Fruit fly (Drosophila melanogaster) whole organism, embryonic: ENCODE results near the gene cni.
A peak's percentile ranks its signal among the peaks of the same experiment; 100 is the strongest.

Source experiments
- Abd-B ChIP-seq: fragments of 200-800 bp; sonication (Bioruptor generic); optimal IDR thresholded peaks from 2 replicates; lab custom pipeline; 2018; ENCODE audit warnings: missing biosample characterization, mild to moderate bottlenecking, missing genetic modification characterization, moderate library complexity
- Bdp1 ChIP-seq: fragments of 200-800 bp; sonication (Bioruptor generic); optimal IDR thresholded peaks from 3 replicates; lab custom pipeline; 2016; ENCODE audit warnings: missing biosample characterization, missing genetic modification characterization
- Blimp-1 ChIP-seq: fragments of 200-800 bp; sonication (Bioruptor generic); optimal IDR thresholded peaks from 3 replicates; lab custom pipeline; 2018; ENCODE audit warnings: missing biosample characterization, missing genetic modification characterization, mild to moderate bottlenecking, moderate library complexity, missing genetic modification reagents
- CG10654 ChIP-seq: fragments of 200-800 bp; sonication (Bioruptor generic); optimal IDR thresholded peaks from 2 replicates; lab custom pipeline; 2016; ENCODE audit warnings: missing biosample characterization, missing genetic modification characterization
- CG12071 ChIP-seq: fragments of 200-800 bp; sonication (Bioruptor generic); optimal IDR thresholded peaks from 3 replicates; lab custom pipeline; 2018; ENCODE audit warnings: missing biosample characterization, mild to moderate bottlenecking, missing genetic modification characterization
- CG14050 ChIP-seq: fragments of 200-800 bp; sonication (Bioruptor generic); IDR thresholded peaks from 3 replicates; pipeline ENCODE4 v1.3.6; 2022; ENCODE audit warnings: missing biosample characterization, missing genetic modification characterization
- CG15269 ChIP-seq: fragments of 200-800 bp; sonication (Bioruptor generic); optimal IDR thresholded peaks from 2 replicates; lab custom pipeline; 2018; ENCODE audit warnings: missing biosample characterization, mild to moderate bottlenecking, missing genetic modification characterization, moderate library complexity
- CG15479 ChIP-seq: fragments of 200-800 bp; sonication (Bioruptor generic); optimal IDR thresholded peaks from 3 replicates; lab custom pipeline; 2019; ENCODE audit warnings: missing biosample characterization, mild to moderate bottlenecking, missing genetic modification characterization, moderate library complexity
- CG1602 ChIP-seq: fragments of 200-800 bp; sonication (Bioruptor generic); optimal IDR thresholded peaks from 3 replicates; lab custom pipeline; 2016; ENCODE audit warnings: missing biosample characterization, missing genetic modification characterization
- CG1603 ChIP-seq: fragments of 200-800 bp; sonication (Bioruptor generic); optimal IDR thresholded peaks from 2 replicates; lab custom pipeline; 2019; ENCODE audit warnings: missing biosample characterization, mild to moderate bottlenecking, missing genetic modification characterization, moderate library complexity
- CG16813 ChIP-seq: fragments of 200-800 bp; sonication (Bioruptor generic); IDR thresholded peaks from 3 replicates; pipeline ENCODE4 v1.3.6; 2022; ENCODE audit warnings: missing biosample characterization, missing genetic modification characterization; ENCODE audit not compliant: partially characterized antibody
- CG1832 ChIP-seq: fragments of 200-800 bp; sonication (Bioruptor generic); optimal IDR thresholded peaks from 2 replicates; lab custom pipeline; 2017; ENCODE audit warnings: missing biosample characterization, mild to moderate bottlenecking, missing genetic modification characterization, inconsistent platforms
- CG3847 ChIP-seq: fragments of 200-800 bp; sonication (Bioruptor generic); IDR thresholded peaks from 2 replicates; pipeline ENCODE4 v1.3.6; 2022; ENCODE audit warnings: missing biosample characterization, missing genetic modification characterization
- CG4282 ChIP-seq: fragments of 200-800 bp; sonication (Bioruptor generic); optimal IDR thresholded peaks from 2 replicates; lab custom pipeline; 2016; ENCODE audit warnings: missing biosample characterization, missing genetic modification characterization
- CG7271 ChIP-seq: fragments of 200-800 bp; sonication (Bioruptor generic); optimal IDR thresholded peaks from 2 replicates; lab custom pipeline; 2018; ENCODE audit warnings: missing biosample characterization, mild to moderate bottlenecking, missing genetic modification characterization, moderate library complexity
- CG7839 ChIP-seq: fragments of 200-800 bp; sonication (Bioruptor generic); optimal IDR thresholded peaks from 3 replicates; lab custom pipeline; 2018; ENCODE audit warnings: missing biosample characterization, mild to moderate bottlenecking, missing genetic modification characterization, moderate library complexity
- CG7987 ChIP-seq: fragments of 200-800 bp; sonication (Bioruptor generic); optimal IDR thresholded peaks from 2 replicates; lab custom pipeline; 2018; ENCODE audit warnings: missing biosample characterization, mild to moderate bottlenecking, missing genetic modification characterization, moderate library complexity
- CG8359 ChIP-seq: fragments of 200-800 bp; sonication (Bioruptor generic); optimal IDR thresholded peaks from 2 replicates; lab custom pipeline; 2017; ENCODE audit warnings: missing biosample characterization, mild to moderate bottlenecking, missing genetic modification characterization, borderline replicate concordance
- CG9609 ChIP-seq: fragments of 200-800 bp; sonication (Bioruptor generic); optimal IDR thresholded peaks from 3 replicates; lab custom pipeline; 2016; ENCODE audit warnings: missing biosample characterization, missing genetic modification characterization
- CG9797 ChIP-seq: fragments of 200-800 bp; sonication (Bioruptor generic); optimal IDR thresholded peaks from 3 replicates; lab custom pipeline; 2018; ENCODE audit warnings: missing biosample characterization, mild to moderate bottlenecking, missing genetic modification characterization
- Chrac-16 ChIP-seq: fragments of 200-800 bp; sonication (Bioruptor generic); optimal IDR thresholded peaks from 3 replicates; lab custom pipeline; 2016; ENCODE audit warnings: missing biosample characterization, missing genetic modification characterization
- HLH4C ChIP-seq: fragments of 200-800 bp; sonication (Bioruptor generic); IDR thresholded peaks from 3 replicates; pipeline ENCODE4 v1.3.6; 2022; ENCODE audit warnings: missing biosample characterization, missing genetic modification characterization; ENCODE audit not compliant: partially characterized antibody
- Hr51 ChIP-seq, 2 experiments: fragments of 200-800 bp; sonication (Bioruptor generic); optimal IDR thresholded peaks; 2 replicates in 1 of 2; 3 replicates in 1 of 2; lab custom pipeline; 2016 to 2018; ENCODE audit warnings: missing biosample characterization in 2 of 2, missing genetic modification characterization in 2 of 2, mild to moderate bottlenecking in 1 of 2, moderate library complexity in 1 of 2
- Oaz ChIP-seq: fragments of 200-800 bp; sonication (Bioruptor generic); IDR thresholded peaks from 2 replicates; pipeline ENCODE4 v1.3.6; 2022; ENCODE audit warnings: missing biosample characterization, missing genetic modification characterization
- Rfx ChIP-seq: fragments of 200-800 bp; sonication (Bioruptor generic); IDR thresholded peaks from 2 replicates; pipeline ENCODE4 v1.3.6; 2022; ENCODE audit warnings: missing biosample characterization, missing genetic modification characterization
- Trl ChIP-seq, 3 experiments: fragments of >200 bp in 2 of 3; fragments of 200-800 bp in 1 of 3; sonication (Bioruptor generic) in 1 of 3; optimal IDR thresholded peaks; 2 replicates in 1 of 3; 3 replicates in 2 of 3; lab custom pipeline; 2016 to 2017; ENCODE audit warnings: missing biosample characterization in 1 of 3, missing genetic modification characterization in 1 of 3
- abd-A ChIP-seq: fragments of 200-800 bp; sonication (Bioruptor generic); optimal IDR thresholded peaks from 3 replicates; lab custom pipeline; 2019; ENCODE audit warnings: missing biosample characterization, mild to moderate bottlenecking, missing genetic modification characterization, moderate library complexity
- aop ChIP-seq: fragments of 200-800 bp; sonication (Bioruptor generic); IDR thresholded peaks from 2 replicates; pipeline ENCODE4 v1.3.6; 2022; ENCODE audit warnings: missing biosample characterization, missing genetic modification characterization
- bsh ChIP-seq, 2 experiments: fragments of 200-800 bp; sonication (Bioruptor generic); optimal IDR thresholded peaks; 2 replicates each; lab custom pipeline; 2017 to 2018; ENCODE audit warnings: mild to moderate bottlenecking in 2 of 2, missing biosample characterization in 2 of 2, missing genetic modification characterization in 2 of 2, moderate library complexity in 1 of 2
- btn ChIP-seq: fragments of 200-800 bp; sonication (Bioruptor generic); optimal IDR thresholded peaks from 2 replicates; lab custom pipeline; 2016; ENCODE audit warnings: missing biosample characterization, missing genetic modification characterization
- chn ChIP-seq: fragments of 200-800 bp; sonication (Bioruptor generic); optimal IDR thresholded peaks from 2 replicates; lab custom pipeline; 2016; ENCODE audit warnings: missing biosample characterization, missing genetic modification characterization
- crp ChIP-seq, 2 experiments: fragments of 200-800 bp; sonication (Bioruptor generic); optimal IDR thresholded peaks; 2 replicates in 1 of 2; 3 replicates in 1 of 2; lab custom pipeline; 2017; ENCODE audit warnings: missing biosample characterization in 2 of 2, missing genetic modification characterization in 2 of 2, mild to moderate bottlenecking in 1 of 2, moderate library complexity in 1 of 2
- dmrt11E ChIP-seq: fragments of 200-800 bp; sonication (Bioruptor generic); optimal IDR thresholded peaks from 3 replicates; lab custom pipeline; 2018; ENCODE audit warnings: missing biosample characterization, mild to moderate bottlenecking, missing genetic modification characterization, moderate library complexity
- dpn ChIP-seq, 2 experiments: fragments of 200-800 bp; sonication (Bioruptor generic); optimal IDR thresholded peaks; 3 replicates each; lab custom pipeline; 2016; ENCODE audit warnings: missing biosample characterization in 2 of 2, missing genetic modification characterization in 2 of 2
- dysf ChIP-seq: fragments of 200-800 bp; sonication (Bioruptor generic); IDR thresholded peaks from 3 replicates; pipeline ENCODE4 v1.3.6; 2022; ENCODE audit warnings: missing biosample characterization, missing genetic modification characterization
- ewg ChIP-seq: fragments of 200-800 bp; sonication (Bioruptor generic); optimal IDR thresholded peaks from 3 replicates; lab custom pipeline; 2017; ENCODE audit warnings: mild to moderate bottlenecking, missing biosample characterization, missing genetic modification reagents, missing genetic modification characterization
- eyg ChIP-seq: fragments of 200-800 bp; sonication (Bioruptor generic); optimal IDR thresholded peaks from 3 replicates; lab custom pipeline; 2016; ENCODE audit warnings: missing biosample characterization, missing genetic modification characterization
- fd102C ChIP-seq: fragments of 200-800 bp; sonication (Bioruptor generic); optimal IDR thresholded peaks from 2 replicates; lab custom pipeline; 2018; ENCODE audit warnings: missing biosample characterization, mild to moderate bottlenecking, missing genetic modification characterization, moderate library complexity
- gcm ChIP-seq: fragments of 200-800 bp; sonication (Bioruptor generic); optimal IDR thresholded peaks from 2 replicates; lab custom pipeline; 2019; ENCODE audit warnings: missing biosample characterization, mild to moderate bottlenecking, missing genetic modification characterization, moderate library complexity
- hkb ChIP-seq, 2 experiments: fragments of 200-800 bp in 1 of 2; fragments of >200 bp in 1 of 2; sonication (Bioruptor generic) in 1 of 2; IDR thresholded peaks in 1 of 2; optimal IDR thresholded peaks in 1 of 2; 2 replicates each; pipeline versions ENCODE4 v1.3.6 to Lab custom; 2017 to 2022; ENCODE audit warnings: missing biosample characterization in 1 of 2, missing genetic modification characterization in 1 of 2
- jing ChIP-seq: fragments of 200-800 bp; sonication (Bioruptor generic); optimal IDR thresholded peaks from 2 replicates; lab custom pipeline; 2018; ENCODE audit warnings: missing biosample characterization, mild to moderate bottlenecking, missing genetic modification characterization
- odd ChIP-seq: fragments of 200-800 bp; sonication (Bioruptor generic); optimal IDR thresholded peaks from 2 replicates; lab custom pipeline; 2017; ENCODE audit warnings: missing biosample characterization, mild to moderate bottlenecking, missing genetic modification characterization
- pan ChIP-seq, 4 experiments: fragments of >200 bp in 3 of 4; fragments of 200-800 bp in 1 of 4; sonication (Bioruptor generic) in 1 of 4; optimal IDR thresholded peaks in 3 of 4; IDR thresholded peaks in 1 of 4; 2 replicates each; pipeline versions ENCODE4 v1.3.6 to Lab custom; 2017 to 2022; ENCODE audit warnings: missing biosample characterization in 2 of 4, missing genetic modification characterization in 2 of 4, mixed read lengths in 1 of 4
- sd ChIP-seq: fragments of 200-800 bp; sonication (Bioruptor generic); optimal IDR thresholded peaks from 3 replicates; lab custom pipeline; 2018; ENCODE audit warnings: missing biosample characterization, mild to moderate bottlenecking, missing genetic modification characterization, moderate library complexity
- sob ChIP-seq: fragments of 200-800 bp; sonication (Bioruptor generic); IDR thresholded peaks from 2 replicates; pipeline ENCODE4 v1.3.6; 2022; ENCODE audit warnings: missing biosample characterization, missing genetic modification characterization
- ssp ChIP-seq: fragments of 200-800 bp; sonication (Bioruptor generic); IDR thresholded peaks from 2 replicates; pipeline ENCODE4 v1.3.6; 2022; ENCODE audit warnings: missing biosample characterization, missing genetic modification characterization
- stwl ChIP-seq: fragments of 200-800 bp; sonication (Bioruptor generic); optimal IDR thresholded peaks from 3 replicates; lab custom pipeline; 2018; ENCODE audit warnings: missing biosample characterization, mild to moderate bottlenecking, missing genetic modification characterization, moderate library complexity
- z ChIP-seq: fragments of 200-800 bp; sonication (Bioruptor generic); IDR thresholded peaks from 3 replicates; pipeline ENCODE4 v1.3.6; 2022; ENCODE audit warnings: missing biosample characterization, missing genetic modification characterization

Gene cni

dm6 chr2L:16302773-16303279 lies 7.7 kb downstream of the cni start, which contains the start of gene GMF (continued):
- TF ChIP-seq CG1602 (GFP tag; lab: Kevin White, UChicago) (peak; percentile 23), CG7271 (peak; percentile 58), Blimp-1 (no peak), CG1832 (GFP tag; lab: Kevin White, UChicago) (no peak), CG10654 (no peak), CG9609 (GFP tag; lab: Kevin White, UChicago) (no peak), eyg (no peak), Oaz (GFP tag; lab: Robert Waterston, UW) (no peak), Hr51 (GFP tag; optimal IDR thresholded peaks at IDR 0.05; lab: Kevin White, UChicago) (no peak), sob (no peak), jing (GFP tag; lab: Kevin White, UChicago) (no peak), abd-A (no peak), bsh (GFP tag; optimal IDR thresholded peaks at IDR 0.05; lab: Kevin White, UChicago) (peak in 1 of 2 experiments; percentile 40), CG7839 (no peak), stwl (tag; lab: Kevin White, UChicago) (peak; percentile 76), gcm (peak; percentile 1), dysf (GFP tag; lab: Robert Waterston, UW) (no peak), CG15269 (tag; lab: Kevin White, UChicago) (no peak), Chrac-16 (GFP tag; lab: Kevin White, UChicago) (peak; percentile 42), pan (optimal IDR thresholded peaks at IDR 0.05; lab: Kevin White, UChicago) (no peak), pan (GFP tag; optimal IDR thresholded peaks at IDR 0.05 in 1 of 2, IDR thresholded peaks at IDR 0.05 in 1 of 2) (peak in 1 of 2 experiments; percentile 27), Trl (optimal IDR thresholded peaks at IDR 0.05; lab: Kevin White, UChicago) (no peak), Trl (GFP tag; optimal IDR thresholded peaks at IDR 0.05; lab: Kevin White, UChicago) (no peak), CG12071 (no peak), Rfx (GFP tag; lab: Robert Waterston, UW) (peak; percentile 52), CG7987 (GFP tag; lab: Kevin White, UChicago) (no peak), Bdp1 (no peak), sd (peak; percentile 57), dpn (GFP tag; optimal IDR thresholded peaks at IDR 0.05; lab: Kevin White, UChicago) (peak; percentile 9 to 27), btn (GFP tag; lab: Kevin White, UChicago) (no peak), HLH4C (no peak), CG8359 (GFP tag; lab: Kevin White, UChicago) (no peak), CG14050 (no peak), ewg (no peak), hkb (optimal IDR thresholded peaks at IDR 0.05; lab: Kevin White, UChicago) (no peak), hkb (GFP tag; IDR thresholded peaks at IDR 0.05; lab: Robert Waterston, UW) (no peak), ssp (no peak), CG1603 (tag; lab: Kevin White, UChicago) (no peak), CG9797 (GFP tag; lab: Kevin White, UChicago) (peak; percentile 60), CG15479 (GFP tag; lab: Kevin White, UChicago) (no peak), Abd-B (GFP tag; lab: Kevin White, UChicago) (no peak), CG3847 (GFP tag; lab: Robert Waterston, UW) (no peak), dmrt11E (peak; percentile 60), CG4282 (GFP tag; lab: Kevin White, UChicago) (no peak), crp (GFP tag; optimal IDR thresholded peaks at IDR 0.05; lab: Kevin White, UChicago) (peak in 1 of 2 experiments; percentile 21), CG16813 (GFP tag; lab: Robert Waterston, UW) (no peak), aop (no peak), z (GFP tag; lab: Robert Waterston, UW) (no peak), odd (no peak), chn (GFP tag; lab: Kevin White, UChicago) (no peak), fd102C (GFP tag; lab: Kevin White, UChicago) (no peak)
